Worm (Caenorhabditis elegans): ENCODE results near the gene Y69A2AR.46.

DNA sequence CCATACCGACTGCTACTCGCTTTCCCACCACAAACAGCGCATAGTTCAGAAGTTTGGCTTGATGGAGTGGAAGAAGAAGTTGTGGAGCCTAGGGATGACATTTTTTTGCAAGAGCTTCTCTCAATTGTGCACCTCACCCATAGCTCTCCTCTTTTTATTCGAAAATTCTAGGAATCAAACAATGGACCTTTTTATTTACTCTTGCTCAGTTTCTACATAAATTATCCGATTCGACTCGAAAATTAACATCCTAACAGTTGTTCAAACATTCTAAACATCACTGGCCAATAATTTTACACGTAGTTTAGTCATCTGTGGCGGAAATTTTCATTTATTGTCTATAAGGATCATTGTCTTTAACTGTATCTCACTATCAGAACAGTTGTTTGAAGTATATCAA, 20.0 kb downstream of the Y69A2AR.46 start, which contains the start of gene nhr-242:
- TF ChIP-seq ztf-1 (GFP tag; conservative IDR thresholded peaks at IDR 0.05) (no peak), snpc-4 (tag; optimal IDR thresholded peaks at IDR 0.05) (no peak), mbf-1 (tag; optimal IDR thresholded peaks at IDR 0.05) (no peak), lin-39 (tag; optimal IDR thresholded peaks at IDR 0.05) (no peak), skn-1 (tag; optimal IDR thresholded peaks at IDR 0.05) (no peak), mdl-1 (tag; optimal IDR thresholded peaks at IDR 0.05) (no peak), nhr-237 (tag; optimal IDR thresholded peaks at IDR 0.05) (no peak), lin-13 (GFP tag; optimal IDR thresholded peaks at IDR 0.05) (no peak), elt-1 (tag; optimal IDR thresholded peaks at IDR 0.05) (no peak), lin-11 (tag; optimal IDR thresholded peaks at IDR 0.05) (no peak), ztf-11 (tag; optimal IDR thresholded peaks at IDR 0.05) (no peak), crh-2 (tag; optimal IDR thresholded peaks at IDR 0.05) (no peak), nhr-129 (tag; optimal IDR thresholded peaks at IDR 0.05) (no peak)

Measured in whole organism, L2 larva.